Fruit fly (Drosophila melanogaster) whole organism, embryonic: ENCODE data around the gene Cp16.

Experiments used
- Awh ChIP-seq: fragments of 200-800 bp; sonication (Bioruptor generic); IDR thresholded peaks from 2 replicates; pipeline ENCODE4, ENCODE4 v1.3.6; 2022; ENCODE audit warnings: missing biosample characterization, missing genetic modification characterization
- CG11398 ChIP-seq: fragments of 200-800 bp; sonication (Bioruptor generic); optimal IDR thresholded peaks from 2 replicates; lab custom pipeline; 2016; ENCODE audit warnings: missing biosample characterization, missing genetic modification characterization
- CG11456 ChIP-seq: fragments of 200-800 bp; sonication (Bioruptor generic); IDR thresholded peaks from 3 replicates; pipeline ENCODE4 v1.3.6; 2022; ENCODE audit warnings: missing biosample characterization, missing genetic modification characterization
- CG11504 ChIP-seq: fragments of 200-800 bp; sonication (Bioruptor generic); optimal IDR thresholded peaks from 3 replicates; lab custom pipeline; 2019; ENCODE audit warnings: missing biosample characterization, mild to moderate bottlenecking, missing genetic modification characterization, moderate library complexity
- CG11696 ChIP-seq: fragments of 200-800 bp; sonication (Bioruptor generic); IDR thresholded peaks from 2 replicates; pipeline ENCODE4 v1.3.6; 2022; ENCODE audit warnings: missing biosample characterization, missing genetic modification characterization
- CG12769 ChIP-seq: fragments of 200-800 bp; sonication (Bioruptor generic); optimal IDR thresholded peaks from 2 replicates; lab custom pipeline; 2019; ENCODE audit warnings: missing biosample characterization, mild to moderate bottlenecking, missing genetic modification characterization, moderate library complexity
- CG14441 ChIP-seq: fragments of 200-800 bp; sonication (Bioruptor generic); IDR thresholded peaks from 2 replicates; pipeline ENCODE4 v1.3.6; 2022; ENCODE audit warnings: missing biosample characterization, missing genetic modification characterization
- CG15269 ChIP-seq: fragments of 200-800 bp; sonication (Bioruptor generic); optimal IDR thresholded peaks from 2 replicates; lab custom pipeline; 2018; ENCODE audit warnings: missing biosample characterization, mild to moderate bottlenecking, missing genetic modification characterization, moderate library complexity
- CG16813 ChIP-seq: fragments of 200-800 bp; sonication (Bioruptor generic); IDR thresholded peaks from 3 replicates; pipeline ENCODE4 v1.3.6; 2022; ENCODE audit warnings: missing biosample characterization, missing genetic modification characterization; ENCODE audit not compliant: partially characterized antibody
- CG17612 ChIP-seq: fragments of 200-800 bp; sonication (Bioruptor generic); IDR thresholded peaks from 2 replicates; pipeline ENCODE4 v1.3.6; 2022; ENCODE audit warnings: missing biosample characterization, missing genetic modification characterization
- CG2199 ChIP-seq: fragments of 200-800 bp; sonication (Bioruptor generic); IDR thresholded peaks from 3 replicates; pipeline ENCODE4 v1.3.6; 2022; ENCODE audit warnings: missing biosample characterization, missing genetic modification characterization
- CG30431 ChIP-seq: fragments of 200-800 bp; sonication (Bioruptor generic); optimal IDR thresholded peaks from 2 replicates; lab custom pipeline; 2017; ENCODE audit warnings: missing biosample characterization, missing genetic modification characterization
- CG32767 ChIP-seq: fragments of 200-800 bp; sonication (Bioruptor generic); IDR thresholded peaks from 2 replicates; pipeline ENCODE4 v1.3.6; 2022; ENCODE audit warnings: missing biosample characterization, missing genetic modification characterization
- CG4328 ChIP-seq: fragments of 200-800 bp; sonication (Bioruptor generic); optimal IDR thresholded peaks from 3 replicates; lab custom pipeline; 2017; ENCODE audit warnings: missing biosample characterization, missing genetic modification reagents, missing genetic modification characterization
- CG4730 ChIP-seq: fragments of 200-800 bp; sonication (Bioruptor generic); IDR thresholded peaks from 2 replicates; pipeline ENCODE4 v1.3.6; 2022; ENCODE audit warnings: missing biosample characterization, missing genetic modification characterization
- CG6689 ChIP-seq: fragments of 200-800 bp; sonication (Bioruptor generic); IDR thresholded peaks from 2 replicates; pipeline ENCODE4 v1.3.6; 2022; ENCODE audit warnings: missing biosample characterization, missing genetic modification characterization
- CG7372 ChIP-seq: fragments of 200-800 bp; sonication (Bioruptor generic); IDR thresholded peaks from 2 replicates; pipeline ENCODE4 v1.3.6; 2022; ENCODE audit warnings: missing biosample characterization, missing genetic modification characterization
- CG7839 ChIP-seq: fragments of 200-800 bp; sonication (Bioruptor generic); optimal IDR thresholded peaks from 3 replicates; lab custom pipeline; 2018; ENCODE audit warnings: missing biosample characterization, mild to moderate bottlenecking, missing genetic modification characterization, moderate library complexity
- CG9817 ChIP-seq: fragments of 200-800 bp; sonication (Bioruptor generic); optimal IDR thresholded peaks from 2 replicates; lab custom pipeline; 2018; ENCODE audit warnings: missing biosample characterization, mild to moderate bottlenecking, missing genetic modification characterization, moderate library complexity
- Eip74EF ChIP-seq, 2 experiments: fragments of 200-800 bp in 1 of 2; fragments of >200 bp in 1 of 2; sonication (Bioruptor generic) in 1 of 2; optimal IDR thresholded peaks; 2 replicates each; lab custom pipeline; 2017 to 2019; ENCODE audit warnings: missing biosample characterization in 2 of 2, missing genetic modification characterization in 2 of 2, mild to moderate bottlenecking in 1 of 2, moderate library complexity in 1 of 2
- Fer2 ChIP-seq: fragments of 200-800 bp; sonication (Bioruptor generic); optimal IDR thresholded peaks from 2 replicates; lab custom pipeline; 2018; ENCODE audit warnings: missing biosample characterization, mild to moderate bottlenecking, missing genetic modification characterization, moderate library complexity
- Gug ChIP-seq: fragments of 200-800 bp; sonication (Bioruptor generic); IDR thresholded peaks from 4 replicates; pipeline ENCODE4 v1.3.6; 2022; ENCODE audit warnings: missing biosample characterization, missing genetic modification characterization
- H2.0 ChIP-seq: fragments of 200-800 bp; sonication (Bioruptor generic); IDR thresholded peaks from 2 replicates; pipeline ENCODE4 v1.3.6; 2022; ENCODE audit warnings: missing biosample characterization, missing genetic modification characterization
- HLH3B ChIP-seq: fragments of 200-800 bp; sonication (Bioruptor generic); IDR thresholded peaks from 2 replicates; pipeline ENCODE4 v1.3.6; 2022; ENCODE audit warnings: missing biosample characterization, missing genetic modification characterization
- Hr51 ChIP-seq, 2 experiments: fragments of 200-800 bp; sonication (Bioruptor generic); optimal IDR thresholded peaks; 2 replicates in 1 of 2; 3 replicates in 1 of 2; lab custom pipeline; 2016 to 2018; ENCODE audit warnings: missing biosample characterization in 2 of 2, missing genetic modification characterization in 2 of 2, mild to moderate bottlenecking in 1 of 2, moderate library complexity in 1 of 2
- Mrtf ChIP-seq: fragments of 200-800 bp; sonication (Bioruptor generic); IDR thresholded peaks from 3 replicates; pipeline ENCODE4 v1.3.6; 2022; ENCODE audit warnings: missing biosample characterization, missing genetic modification characterization
- NFAT ChIP-seq: fragments of 200-800 bp; sonication (Bioruptor generic); IDR thresholded peaks from 2 replicates; pipeline ENCODE4 v1.3.6; 2022; ENCODE audit warnings: missing biosample characterization, missing genetic modification characterization
- Nf-YC ChIP-seq: fragments of 200-800 bp; optimal IDR thresholded peaks from 3 replicates; lab custom pipeline; 2019; ENCODE audit warnings: missing biosample characterization, mild to moderate bottlenecking, missing genetic modification characterization, moderate library complexity
- Pdp1 ChIP-seq, 2 experiments: fragments of 200-800 bp; sonication (Bioruptor generic); optimal IDR thresholded peaks; 3 replicates each; lab custom pipeline; 2016; ENCODE audit warnings: missing biosample characterization in 2 of 2, missing genetic modification characterization in 2 of 2, mild to moderate bottlenecking in 1 of 2, moderate library complexity in 1 of 2
- Rfx ChIP-seq: fragments of 200-800 bp; sonication (Bioruptor generic); IDR thresholded peaks from 2 replicates; pipeline ENCODE4 v1.3.6; 2022; ENCODE audit warnings: missing biosample characterization, missing genetic modification characterization
- Rx ChIP-seq: fragments of 200-800 bp; sonication (Bioruptor generic); IDR thresholded peaks from 2 replicates; pipeline ENCODE4 v1.3.6; 2022; ENCODE audit warnings: missing biosample characterization, missing genetic modification characterization
- abd-A ChIP-seq: fragments of 200-800 bp; sonication (Bioruptor generic); optimal IDR thresholded peaks from 3 replicates; lab custom pipeline; 2019; ENCODE audit warnings: missing biosample characterization, mild to moderate bottlenecking, missing genetic modification characterization, moderate library complexity
- crc ChIP-seq: fragments of 200-800 bp; sonication (Bioruptor generic); optimal IDR thresholded peaks from 2 replicates; lab custom pipeline; 2016; ENCODE audit warnings: missing biosample characterization, missing genetic modification characterization
- dysf ChIP-seq: fragments of 200-800 bp; sonication (Bioruptor generic); IDR thresholded peaks from 3 replicates; pipeline ENCODE4 v1.3.6; 2022; ENCODE audit warnings: missing biosample characterization, missing genetic modification characterization
- ewg ChIP-seq: fragments of 200-800 bp; sonication (Bioruptor generic); optimal IDR thresholded peaks from 3 replicates; lab custom pipeline; 2017; ENCODE audit warnings: mild to moderate bottlenecking, missing biosample characterization, missing genetic modification reagents, missing genetic modification characterization
- hkb ChIP-seq, 2 experiments: fragments of 200-800 bp in 1 of 2; fragments of >200 bp in 1 of 2; sonication (Bioruptor generic) in 1 of 2; IDR thresholded peaks in 1 of 2; optimal IDR thresholded peaks in 1 of 2; 2 replicates each; pipeline versions ENCODE4 v1.3.6 to Lab custom; 2017 to 2022; ENCODE audit warnings: missing biosample characterization in 1 of 2, missing genetic modification characterization in 1 of 2
- lola ChIP-seq, 3 experiments: fragments of >200 bp in 2 of 3; fragments of 200-800 bp in 1 of 3; sonication (Bioruptor generic) in 1 of 3; optimal IDR thresholded peaks; 2 replicates each; lab custom pipeline; 2017 to 2019; ENCODE audit warnings: missing biosample characterization in 3 of 3, missing genetic modification characterization in 3 of 3, mild to moderate bottlenecking in 1 of 3, moderate library complexity in 1 of 3
- pan ChIP-seq, 4 experiments: fragments of >200 bp in 3 of 4; fragments of 200-800 bp in 1 of 4; sonication (Bioruptor generic) in 1 of 4; optimal IDR thresholded peaks in 3 of 4; IDR thresholded peaks in 1 of 4; 2 replicates each; pipeline versions ENCODE4 v1.3.6 to Lab custom; 2017 to 2022; ENCODE audit warnings: missing biosample characterization in 2 of 4, missing genetic modification characterization in 2 of 4, mixed read lengths in 1 of 4
- pho ChIP-seq: fragments of 200-800 bp; sonication (Bioruptor generic); optimal IDR thresholded peaks from 2 replicates; lab custom pipeline; 2016; ENCODE audit warnings: missing biosample characterization, missing genetic modification characterization
- sd ChIP-seq: fragments of 200-800 bp; sonication (Bioruptor generic); optimal IDR thresholded peaks from 3 replicates; lab custom pipeline; 2018; ENCODE audit warnings: missing biosample characterization, mild to moderate bottlenecking, missing genetic modification characterization, moderate library complexity
- slbo ChIP-seq: fragments of 200-800 bp; sonication (Bioruptor generic); IDR thresholded peaks from 2 replicates; pipeline ENCODE4 v1.3.6; 2022; ENCODE audit warnings: missing biosample characterization, missing genetic modification characterization
- so ChIP-seq: fragments of 200-800 bp; sonication (Bioruptor generic); IDR thresholded peaks from 3 replicates; pipeline ENCODE4 v1.3.6; 2022; ENCODE audit warnings: missing biosample characterization, missing genetic modification characterization
- sob ChIP-seq: fragments of 200-800 bp; sonication (Bioruptor generic); IDR thresholded peaks from 2 replicates; pipeline ENCODE4 v1.3.6; 2022; ENCODE audit warnings: missing biosample characterization, missing genetic modification characterization
- stc ChIP-seq: fragments of 200-800 bp; sonication (Bioruptor generic); IDR thresholded peaks from 2 replicates; pipeline ENCODE4 v1.3.6; 2022; ENCODE audit warnings: missing biosample characterization, missing genetic modification characterization
- vvl ChIP-seq: fragments of 200-800 bp; sonication (Bioruptor generic); IDR thresholded peaks from 2 replicates; pipeline ENCODE4 v1.3.6; 2022; ENCODE audit warnings: missing biosample characterization, missing genetic modification characterization

The Cp16 gene

dm6 chr3L:8749676-8750654 lies 18.2 kb downstream of the Cp16 start, which contains the start of gene CG13306:
Gene CG13306, minus strand, starts transcription at chr3L:8749726.
- TF ChIP-seq CG32767 (GFP tag; lab: Robert Waterston, UW): no peak
- TF ChIP-seq ewg (GFP tag; lab: Kevin White, UChicago): no peak
- no peak for TF ChIP-seq crc (GFP tag; lab: Kevin White, UChicago)
- TF ChIP-seq CG6689: 0 out of 2 replicates have a peak, but pooled peaks have one; percentile 10
- peak; percentile 40; the same call in 1 of the 3 replicates for TF ChIP-seq dysf
- TF ChIP-seq CG11398 (GFP tag; lab: Kevin White, UChicago): no peak
- peak; percentile 44; the same call in 1 of the 2 replicates for TF ChIP-seq sob (GFP tag; lab: Robert Waterston, UW)
- TF ChIP-seq Awh (GFP tag; lab: Robert Waterston, UW): no peak
- peak; percentile 21; the same call in 1 of the 2 replicates for TF ChIP-seq vvl
- TF ChIP-seq CG4328 (GFP tag; lab: Kevin White, UChicago): peak; percentile 24
- peak; percentile 50; the same call in 1 of the 2 replicates for TF ChIP-seq stc (GFP tag; lab: Robert Waterston, UW)
- peak; percentile 65 for TF ChIP-seq sd (tag; lab: Kevin White, UChicago)
- peak in 1 of 2 experiments; percentile 61 for TF ChIP-seq Pdp1 (GFP tag; optimal IDR thresholded peaks at IDR 0.05; lab: Kevin White, UChicago)
- TF ChIP-seq hkb (optimal IDR thresholded peaks at IDR 0.05; lab: Kevin White, UChicago): no peak
- TF ChIP-seq hkb (GFP tag; IDR thresholded peaks at IDR 0.05; lab: Robert Waterston, UW): peak; percentile 39; the same call in 1 of the 2 replicates
- peak; percentile 5 for TF ChIP-seq abd-A (tag; lab: Kevin White, UChicago)
- TF ChIP-seq Eip74EF (GFP tag; optimal IDR thresholded peaks at IDR 0.05; lab: Kevin White, UChicago): no peak
- peak; percentile 42 for TF ChIP-seq CG12769
- peak; percentile 42; the same call in 1 of the 2 replicates for TF ChIP-seq H2.0
- TF ChIP-seq Gug (GFP tag; lab: Robert Waterston, UW): 0 out of 4 replicates have a peak, but pooled peaks have one; percentile 15
- 0 out of 3 replicates have a peak, but pooled peaks have one; percentile 18 for TF ChIP-seq CG11456 (GFP tag; lab: Robert Waterston, UW)
- TF ChIP-seq slbo: peak; percentile 61
- peak; percentile 28 for TF ChIP-seq CG15269 (tag; lab: Kevin White, UChicago)
- peak; percentile 25 for TF ChIP-seq CG7839 (tag; lab: Kevin White, UChicago)
- TF ChIP-seq pho (GFP tag; lab: Kevin White, UChicago): no peak
- TF ChIP-seq CG17612 (GFP tag; lab: Robert Waterston, UW): no peak
- peak; percentile 48; the same call in 1 of the 2 replicates for TF ChIP-seq CG14441 (GFP tag; lab: Robert Waterston, UW)
- TF ChIP-seq CG16813: 0 out of 3 replicates have a peak, but pooled peaks have one; percentile 28
- peak; percentile 18; the same call in 1 of the 2 replicates for TF ChIP-seq Rfx
- no peak for TF ChIP-seq CG11696 (GFP tag; lab: Robert Waterston, UW)
- TF ChIP-seq pan (optimal IDR thresholded peaks at IDR 0.05; lab: Kevin White, UChicago): no peak
- TF ChIP-seq pan (GFP tag; optimal IDR thresholded peaks at IDR 0.05 in 1 of 2, IDR thresholded peaks at IDR 0.05 in 1 of 2): peak in 1 of 2 experiments; percentile 57
- TF ChIP-seq CG30431 (GFP tag; lab: Kevin White, UChicago): no peak
- TF ChIP-seq CG4730: 0 out of 2 replicates have a peak, but pooled peaks have one; percentile 20
- TF ChIP-seq Mrtf (GFP tag; lab: Robert Waterston, UW): peak; percentile 54; the same call in 2 of the 3 replicates
- TF ChIP-seq CG7372 (GFP tag; lab: Robert Waterston, UW): peak; percentile 76
- peak; percentile 43; the same call in 1 of the 3 replicates for TF ChIP-seq so (GFP tag; lab: Robert Waterston, UW)
- TF ChIP-seq CG11504 (tag; lab: Kevin White, UChicago): peak; percentile 1
- TF ChIP-seq NFAT (GFP tag; lab: Robert Waterston, UW): peak; percentile 39; the same call in 1 of the 2 replicates
- TF ChIP-seq HLH3B: peak; percentile 32; the same call in 1 of the 2 replicates
- no peak for TF ChIP-seq Fer2 (tag; lab: Kevin White, UChicago)
- peak in 1 of 2 experiments; percentile 15 for TF ChIP-seq Hr51 (GFP tag; optimal IDR thresholded peaks at IDR 0.05; lab: Kevin White, UChicago)
- TF ChIP-seq lola (GFP tag; optimal IDR thresholded peaks at IDR 0.05; lab: Kevin White, UChicago): no peak
- no peak for TF ChIP-seq CG9817 (tag; lab: Kevin White, UChicago)
- TF ChIP-seq Rx: peak; percentile 34; the same call in 1 of the 2 replicates
- TF ChIP-seq CG2199 (GFP tag; lab: Robert Waterston, UW): 0 out of 3 replicates have a peak, but pooled peaks have one; percentile 19
- peak; percentile 0 for TF ChIP-seq Nf-YC (tag; lab: Kevin White, UChicago)
